Worm (Caenorhabditis elegans): ENCODE results near the gene Y51B9A.7.

ce11 chrII:9379796-9380195, 20.1 kb upstream of the Y51B9A.7 start, which contains the start of gene srh-48:
- TF ChIP-seq unc-62 (GFP tag; optimal IDR thresholded peaks at IDR 0.05), result no peak
- no peak for TF ChIP-seq sptf-1 (tag; optimal IDR thresholded peaks at IDR 0.05)
- no peak for TF ChIP-seq nhr-76 (tag; optimal IDR thresholded peaks at IDR 0.05)
- TF ChIP-seq hlh-4 (tag; optimal IDR thresholded peaks at IDR 0.05), result no peak
- no peak for TF ChIP-seq jun-1 (tag; optimal IDR thresholded peaks at IDR 0.05)
- no peak for TF ChIP-seq lin-13 (GFP tag; optimal IDR thresholded peaks at IDR 0.05)
- no peak for TF ChIP-seq lir-3 (tag; optimal IDR thresholded peaks at IDR 0.05; ENCODE audit: poor library complexity)
- TF ChIP-seq lsy-2 (tag; optimal IDR thresholded peaks at IDR 0.05), result no peak
- TF ChIP-seq lin-14 (GFP tag; optimal IDR thresholded peaks at IDR 0.05), result no peak
- TF ChIP-seq isw-1 (GFP tag; IDR thresholded peaks at IDR 0.05), result no peak

All from whole organism, L1 larva.